Worm (Caenorhabditis elegans): ENCODE results near the gene srab-10.

Gene srab-10

ce11 chrV:3144494-3144893 is at the start of gene srab-10:
TSS of gene srab-10 (minus strand) at chrV:3144594.
- no peak for TF ChIP-seq unc-62 (GFP tag; optimal IDR thresholded peaks at IDR 0.05)

ce11 chrV:3193091-3193608 is 48.8 kb upstream of the srab-10 start, which contains the start of the genes Y73C8B.3 and Y73C8B.9:
TSS of gene Y73C8B.3 (minus strand) at chrV:3193237.
TSS of gene Y73C8B.9 (plus strand) at chrV:3193558.
- no peak for TF ChIP-seq unc-62 (GFP tag; optimal IDR thresholded peaks at IDR 0.05)

- TF ChIP-seq unc-62 (GFP tag; optimal IDR thresholded peaks at IDR 0.05): no peak
Measured at ce11 chrV:3188043-3188442, 43.6 kb upstream of the srab-10 start, which contains the start of gene lag-2. TSS of gene lag-2 (plus strand) at chrV:3188343.

ce11 chrV:3185855-3186254 is 41.5 kb upstream of the srab-10 start:
- no peak for TF ChIP-seq unc-62 (GFP tag; optimal IDR thresholded peaks at IDR 0.05)

ce11 chrV:3176161-3176560 is 31.8 kb upstream of the srab-10 start, which contains the start of gene srab-8:
TSS of gene srab-8 (plus strand) at chrV:3176461.
- TF ChIP-seq unc-62 (GFP tag; optimal IDR thresholded peaks at IDR 0.05): no peak

- TF ChIP-seq unc-62 (GFP tag; optimal IDR thresholded peaks at IDR 0.05): no peak
Measured at ce11 chrV:3171625-3172024, 27.2 kb upstream of the srab-10 start.

- TF ChIP-seq unc-62 (GFP tag; optimal IDR thresholded peaks at IDR 0.05): no peak
Measured at ce11 chrV:3169838-3170237, 25.4 kb upstream of the srab-10 start, which contains the start of gene srbc-6. TSS of gene srbc-6 (plus strand) at chrV:3170138.

ce11 chrV:3168650-3169049 is 24.3 kb upstream of the srab-10 start, which contains the start of gene C36C5.15:
TSS of gene C36C5.15 (minus strand) at chrV:3168750.
- TF ChIP-seq unc-62 (GFP tag; optimal IDR thresholded peaks at IDR 0.05): no peak

- TF ChIP-seq unc-62 (GFP tag; optimal IDR thresholded peaks at IDR 0.05): no peak
Measured at ce11 chrV:3166260-3166659, 21.9 kb upstream of the srab-10 start, which contains the start of gene C36C5.4. TSS of gene C36C5.4 (plus strand) at chrV:3166560.

ce11 chrV:3165438-3165837 is 21.0 kb upstream of the srab-10 start, which contains the start of gene C36C5.14:
TSS of gene C36C5.14 (minus strand) at chrV:3165538.
- TF ChIP-seq unc-62 (GFP tag; optimal IDR thresholded peaks at IDR 0.05): no peak

- no peak for TF ChIP-seq unc-62 (GFP tag; optimal IDR thresholded peaks at IDR 0.05)
Measured at ce11 chrV:3163143-3163542, 18.7 kb upstream of the srab-10 start.

- no peak for TF ChIP-seq unc-62 (GFP tag; optimal IDR thresholded peaks at IDR 0.05)
Measured at ce11 chrV:3162299-3162698, 17.9 kb upstream of the srab-10 start.

ce11 chrV:3159252-3159651 is 14.9 kb upstream of the srab-10 start, which contains the start of gene C36C5.12:
TSS of gene C36C5.12 (minus strand) at chrV:3159352.
- no peak for TF ChIP-seq unc-62 (GFP tag; optimal IDR thresholded peaks at IDR 0.05)

- no peak for TF ChIP-seq unc-62 (GFP tag; optimal IDR thresholded peaks at IDR 0.05)
Measured at ce11 chrV:3158379-3158778, 14.0 kb upstream of the srab-10 start.

ce11 chrV:3156786-3157185 is 12.4 kb upstream of the srab-10 start, which contains the start of gene exh-1:
TSS of gene exh-1 (plus strand) at chrV:3157086.
- TF ChIP-seq unc-62 (GFP tag; optimal IDR thresholded peaks at IDR 0.05): no peak

ce11 chrV:3155072-3155471 is 10.7 kb upstream of the srab-10 start, which contains the start of gene srab-7:
TSS of gene srab-7 (minus strand) at chrV:3155172.
- TF ChIP-seq unc-62 (GFP tag; optimal IDR thresholded peaks at IDR 0.05): no peak

- TF ChIP-seq unc-62 (GFP tag; optimal IDR thresholded peaks at IDR 0.05): no peak
Measured at ce11 chrV:3151862-3152261, 7.5 kb upstream of the srab-10 start, which contains the start of gene srab-6. TSS of gene srab-6 (minus strand) at chrV:3151962.
